Worm (Caenorhabditis elegans): ENCODE data around the gene hat-1.
"Not testable (repeated sequence)": the region's sequence is repeated elsewhere in the genome, so short reads cannot be mapped to it uniquely, and the experiment has no call there.

DNA sequence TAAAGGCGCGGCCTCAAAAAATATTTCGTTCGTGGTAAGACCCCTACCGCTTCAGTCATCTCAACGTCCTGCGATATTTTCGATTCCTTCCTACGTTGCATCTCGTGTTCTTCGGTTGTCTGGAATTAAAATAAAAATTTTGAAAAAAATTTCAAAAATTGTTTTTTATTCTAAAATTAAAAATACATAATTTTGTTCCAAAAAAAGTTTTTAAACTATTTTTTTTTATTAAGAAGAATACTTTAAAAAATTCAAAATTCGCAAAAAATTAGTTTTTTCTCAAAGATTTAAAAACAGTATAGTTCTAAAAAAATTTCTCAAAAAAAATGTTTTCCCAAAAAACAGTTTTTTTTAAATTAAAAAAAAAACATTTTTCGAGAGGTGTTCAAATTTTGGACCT is 31.7 kb upstream of the hat-1 start, which contains the start of gene H04D03.6:
- not testable (repeated sequence) for TF ChIP-seq elt-3, nhr-237, blmp-1, C04F5.9, pqm-1 (tag; optimal IDR thresholded peaks at IDR 0.05)

Measured in whole organism, L1 larva.